Worm (Caenorhabditis elegans) whole organism, L1 larva: ENCODE measurements around the gene M04C3.2.

Experiments used
- C04F5.9 ChIP-seq: sonication (generic microtip); optimal IDR thresholded peaks from 2 replicates; lab custom pipeline; 2016; ENCODE audit warnings: missing genetic modification characterization, missing compliant biosample characterization
- F16B12.6 ChIP-seq: fragments of 150-350 bp; optimal IDR thresholded peaks from 2 replicates; lab custom pipeline; 2014; ENCODE audit warnings: missing biosample characterization, missing genetic modification characterization
- Y116A8C.19 ChIP-seq: sonication (generic microtip); optimal IDR thresholded peaks from 2 replicates; lab custom pipeline; 2016; ENCODE audit warnings: missing compliant biosample characterization, missing genetic modification characterization, borderline replicate concordance
- ceh-63 ChIP-seq: fragments of 200-800 bp; sonication (Bioruptor generic); optimal IDR thresholded peaks from 2 replicates; lab custom pipeline; 2018; ENCODE audit warnings: mild to moderate bottlenecking, missing genetic modification characterization, missing compliant biosample characterization
- ceh-88 ChIP-seq: fragments of 200-800 bp; sonication (Bioruptor generic); IDR thresholded peaks from 2 replicates; pipeline ENCODE4 v1.3.6; 2022; ENCODE audit warnings: missing genetic modification characterization, missing compliant biosample characterization
- dsc-1 ChIP-seq: sonication (generic microtip); optimal IDR thresholded peaks from 2 replicates; lab custom pipeline; 2016; ENCODE audit warnings: mild to moderate bottlenecking, missing genetic modification characterization, missing compliant biosample characterization
- efl-1 ChIP-seq, 4 experiments: fragments of 150-350 bp; optimal IDR thresholded peaks in 3 of 4; peaks in 1 of 4; 1 replicate in 1 of 4; 2 replicates in 3 of 4; lab custom pipeline; 2014; ENCODE audit warnings: missing biosample characterization in 2 of 4, missing genetic modification characterization in 2 of 4, missing genetic modification reagents in 2 of 4
- egl-13 ChIP-seq: sonication (generic microtip); optimal IDR thresholded peaks from 2 replicates; lab custom pipeline; 2016; ENCODE audit warnings: missing genotype, missing genetic modification reagents, missing genetic modification characterization, missing compliant biosample characterization
- elt-2 ChIP-seq: sonication (generic microtip); optimal IDR thresholded peaks from 2 replicates; lab custom pipeline; 2016; ENCODE audit warnings: missing genetic modification characterization, mild to moderate bottlenecking, inconsistent platforms, missing compliant biosample characterization, missing genetic modification reagents
- fkh-4 ChIP-seq: sonication (generic microtip); optimal IDR thresholded peaks from 2 replicates; lab custom pipeline; 2016; ENCODE audit warnings: missing compliant biosample characterization, missing genetic modification characterization, borderline replicate concordance
- fos-1 ChIP-seq: fragments of 150-350 bp; optimal IDR thresholded peaks from 2 replicates; lab custom pipeline; 2014; ENCODE audit warnings: missing biosample characterization, missing genetic modification characterization
- hlh-4 ChIP-seq: sonication (generic microtip); optimal IDR thresholded peaks from 2 replicates; lab custom pipeline; 2016; ENCODE audit warnings: mild to moderate bottlenecking, missing genetic modification characterization, missing compliant biosample characterization
- lin-35 ChIP-seq, 2 experiments: fragments of 150-350 bp; optimal IDR thresholded peaks; 2 replicates each; lab custom pipeline; 2014; ENCODE audit warnings: missing biosample characterization in 2 of 2, missing genetic modification characterization in 2 of 2, missing genetic modification reagents in 2 of 2
- mdl-1 ChIP-seq, 2 experiments: fragments of 150-350 bp; optimal IDR thresholded peaks; 2 replicates each; lab custom pipeline; 2014 to 2017; ENCODE audit warnings: missing biosample characterization in 2 of 2, missing genetic modification characterization in 2 of 2, inconsistent platforms in 1 of 2
- mep-1 ChIP-seq: fragments of 150-350 bp; optimal IDR thresholded peaks from 2 replicates; lab custom pipeline; 2014; ENCODE audit warnings: missing biosample characterization, missing genetic modification characterization
- nhr-20 ChIP-seq: sonication (generic microtip); optimal IDR thresholded peaks from 2 replicates; lab custom pipeline; 2016; ENCODE audit warnings: mild to moderate bottlenecking, missing genetic modification characterization, missing compliant biosample characterization
- nhr-76 ChIP-seq: sonication (generic microtip); optimal IDR thresholded peaks from 2 replicates; lab custom pipeline; 2017; ENCODE audit warnings: missing biosample characterization, missing genetic modification characterization
- nhr-77 ChIP-seq: fragments of 150-350 bp; optimal IDR thresholded peaks from 2 replicates; lab custom pipeline; 2014; ENCODE audit warnings: missing biosample characterization, missing genetic modification characterization
- rnt-1 ChIP-seq: sonication (generic microtip); optimal IDR thresholded peaks from 2 replicates; lab custom pipeline; 2016; ENCODE audit warnings: mild to moderate bottlenecking, missing genetic modification characterization, moderate library complexity, missing compliant biosample characterization
- skn-1 ChIP-seq: fragments of 150-350 bp; optimal IDR thresholded peaks from 2 replicates; lab custom pipeline; 2014; ENCODE audit warnings: missing biosample characterization, missing genetic modification characterization
- snu-23 ChIP-seq: sonication (generic microtip); optimal IDR thresholded peaks from 2 replicates; lab custom pipeline; 2016; ENCODE audit warnings: missing genetic modification characterization, missing compliant biosample characterization
- sptf-1 ChIP-seq: fragments of 150-350 bp; optimal IDR thresholded peaks from 2 replicates; lab custom pipeline; 2014; ENCODE audit warnings: missing biosample characterization, missing genetic modification characterization
- sup-37 ChIP-seq: fragments of 200-800 bp; sonication (Bioruptor generic); optimal IDR thresholded peaks from 2 replicates; lab custom pipeline; 2018; ENCODE audit warnings: mild to moderate bottlenecking, missing genetic modification characterization, missing compliant biosample characterization
- tbx-2 ChIP-seq: sonication (generic microtip); optimal IDR thresholded peaks from 2 replicates; lab custom pipeline; 2016; ENCODE audit warnings: missing genetic modification characterization, missing compliant biosample characterization
- unc-130 ChIP-seq: fragments of 150-350 bp; optimal IDR thresholded peaks from 2 replicates; lab custom pipeline; 2017; ENCODE audit warnings: missing biosample characterization, missing genetic modification characterization, inconsistent platforms
- unc-62 ChIP-seq: fragments of 150-350 bp; optimal IDR thresholded peaks from 2 replicates; lab custom pipeline; 2014; ENCODE audit warnings: missing biosample characterization, missing genetic modification reagents, missing genetic modification characterization
- unc-86 ChIP-seq: sonication (generic microtip); optimal IDR thresholded peaks from 2 replicates; lab custom pipeline; 2016; ENCODE audit warnings: missing genetic modification characterization, missing compliant biosample characterization
- unc-98 ChIP-seq: fragments of 200-800 bp; sonication (Bioruptor generic); IDR thresholded peaks from 2 replicates; pipeline ENCODE4 v1.3.6; 2022; ENCODE audit warnings: missing genetic modification characterization, missing compliant biosample characterization
- vab-15 ChIP-seq: sonication (generic microtip); optimal IDR thresholded peaks from 2 replicates; lab custom pipeline; 2017; ENCODE audit warnings: missing genotype, mild to moderate bottlenecking, missing genetic modification characterization, missing compliant biosample characterization
- xbp-1 ChIP-seq: sonication (generic microtip); optimal IDR thresholded peaks from 2 replicates; lab custom pipeline; 2016; ENCODE audit warnings: missing genetic modification characterization, missing compliant biosample characterization
- zip-4 ChIP-seq: fragments of 200-800 bp; sonication (Bioruptor generic); optimal IDR thresholded peaks from 2 replicates; lab custom pipeline; 2018; ENCODE audit warnings: mild to moderate bottlenecking, missing genetic modification characterization, moderate library complexity, missing compliant biosample characterization
- ztf-4 ChIP-seq: fragments of 150-350 bp; optimal IDR thresholded peaks from 2 replicates; lab custom pipeline; 2014; ENCODE audit warnings: missing biosample characterization, missing genetic modification characterization

The M04C3.2 gene

DNA sequence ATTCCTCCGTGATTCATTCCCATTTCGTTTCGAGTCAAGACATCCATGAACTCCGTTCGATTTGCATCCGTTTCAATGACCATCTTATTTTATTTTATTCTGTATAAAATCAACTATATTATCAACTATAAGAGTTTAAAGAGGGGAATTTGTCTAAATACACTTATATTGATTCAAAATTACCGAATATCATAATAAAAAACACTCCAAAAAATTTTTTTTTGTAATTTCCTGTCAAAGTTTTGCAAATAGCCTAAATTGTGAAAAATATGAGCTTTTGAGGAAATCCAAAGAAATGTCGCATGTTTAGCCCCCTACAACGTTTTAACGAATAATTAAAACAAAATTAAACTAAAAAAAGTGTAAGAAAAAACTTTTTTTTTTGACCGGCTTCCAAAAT is 13.3 kb upstream of the M04C3.2 start, which contains the start of gene Y43F8B.15:
Y43F8B.15 (minus strand) TSS at position 101 of the 400 bp plus-strand sequence.
- TF ChIP-seq efl-1 (optimal IDR thresholded peaks at IDR 0.05; lab: Kevin White, UChicago), result no peak
- TF ChIP-seq efl-1 (GFP tag; optimal IDR thresholded peaks at IDR 0.05 in 1 of 2; lab: Kevin White, UChicago), result no peak
- no peak for TF ChIP-seq egl-13
- TF ChIP-seq unc-62, result no peak
- TF ChIP-seq mep-1 (tag; lab: Kevin White, UChicago), result no peak
- no peak for TF ChIP-seq lin-35 (GFP tag; optimal IDR thresholded peaks at IDR 0.05; lab: Kevin White, UChicago)
- TF ChIP-seq nhr-20 (tag; lab: Kevin White, UChicago), result no peak
- no peak for TF ChIP-seq snu-23 (GFP tag; lab: Kevin White, UChicago)
- no peak for TF ChIP-seq unc-86 (tag; lab: Kevin White, UChicago)
- no peak for TF ChIP-seq sptf-1 (tag; lab: Kevin White, UChicago)
- no peak for TF ChIP-seq dsc-1 (tag; lab: Kevin White, UChicago)

ce11 chrV:19457120-19457519 is 8.4 kb upstream of the M04C3.2 start, which contains the start of gene Y43F8B.24:
TSS of gene Y43F8B.24 (plus strand) at chrV:19457420.
- TF ChIP-seq efl-1 (optimal IDR thresholded peaks at IDR 0.05; lab: Kevin White, UChicago) (no peak), efl-1 (GFP tag; optimal IDR thresholded peaks at IDR 0.05 in 1 of 2; lab: Kevin White, UChicago) (peak in 1 of 2 experiments; percentile 52), unc-98 (no peak), zip-4 (GFP tag; lab: Kevin White, UChicago) (no peak), F16B12.6 (tag; lab: Kevin White, UChicago) (no peak)

DNA sequence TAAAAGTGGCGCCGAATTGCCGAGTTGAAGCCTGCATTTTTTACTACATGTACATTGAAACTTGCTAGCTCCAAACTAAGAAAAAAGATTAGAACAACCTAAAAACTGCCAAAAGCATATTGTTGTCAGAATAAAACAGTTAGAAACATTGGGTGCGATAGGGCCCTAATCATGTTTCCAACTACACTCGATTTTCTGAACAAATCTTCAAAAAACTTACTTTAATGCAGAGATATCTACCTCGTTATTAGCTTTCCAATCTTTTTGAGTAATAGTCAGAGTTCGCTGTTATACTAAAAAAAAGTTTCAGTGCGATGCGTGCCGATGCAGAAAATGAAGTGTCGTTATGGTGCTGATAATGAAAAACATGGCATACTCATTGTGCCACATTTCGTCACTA is 6.9 kb upstream of the M04C3.2 start, which contains the start of the genes Y43F8B.13 and Y43F8B.14:
Y43F8B.13 (plus strand) TSS at position 301 of the 400 bp plus-strand sequence.
Y43F8B.14 (minus strand) TSS at position 322 of the 400 bp plus-strand sequence.
- TF ChIP-seq F16B12.6 (tag; lab: Kevin White, UChicago) (no peak), ceh-63 (GFP tag; lab: Kevin White, UChicago) (no peak), fos-1 (tag; lab: Kevin White, UChicago) (no peak), hlh-4 (tag; lab: Kevin White, UChicago) (no peak), nhr-20 (tag; lab: Kevin White, UChicago) (no peak), zip-4 (GFP tag; lab: Kevin White, UChicago) (no peak), ztf-4 (tag; lab: Kevin White, UChicago) (no peak), sup-37 (GFP tag; lab: Kevin White, UChicago) (no peak), unc-130 (no peak), xbp-1 (tag; lab: Kevin White, UChicago) (no peak)

- TF ChIP-seq C04F5.9 (tag; lab: Kevin White, UChicago) (no peak), ceh-88 (GFP tag; lab: Robert Waterston, UW) (no peak), unc-62 (no peak), fkh-4 (tag; lab: Kevin White, UChicago) (no peak), unc-130 (no peak), nhr-77 (tag; lab: Kevin White, UChicago) (no peak), ztf-4 (tag; lab: Kevin White, UChicago) (no peak), nhr-76 (tag; lab: Kevin White, UChicago) (no peak), mdl-1 (tag; optimal IDR thresholded peaks at IDR 0.05; lab: Kevin White, UChicago) (no peak), vab-15 (tag; lab: Kevin White, UChicago) (no peak), ceh-63 (GFP tag; lab: Kevin White, UChicago) (no peak), Y116A8C.19 (tag; lab: Kevin White, UChicago) (no peak), rnt-1 (tag; lab: Kevin White, UChicago) (no peak), tbx-2 (tag; lab: Kevin White, UChicago) (no peak), hlh-4 (tag; lab: Kevin White, UChicago) (no peak), nhr-20 (tag; lab: Kevin White, UChicago) (no peak), elt-2 (tag; lab: Kevin White, UChicago) (no peak), skn-1 (tag; lab: Kevin White, UChicago) (no peak)
- TF ChIP-seq, all 84 proteins: peak for 0
Measured at ce11 chrV:19449544-19449943, 839 bp upstream of the M04C3.2 start, which contains the start of gene M04C3.5. TSS of gene M04C3.5 (plus strand) at chrV:19449733.

DNA sequence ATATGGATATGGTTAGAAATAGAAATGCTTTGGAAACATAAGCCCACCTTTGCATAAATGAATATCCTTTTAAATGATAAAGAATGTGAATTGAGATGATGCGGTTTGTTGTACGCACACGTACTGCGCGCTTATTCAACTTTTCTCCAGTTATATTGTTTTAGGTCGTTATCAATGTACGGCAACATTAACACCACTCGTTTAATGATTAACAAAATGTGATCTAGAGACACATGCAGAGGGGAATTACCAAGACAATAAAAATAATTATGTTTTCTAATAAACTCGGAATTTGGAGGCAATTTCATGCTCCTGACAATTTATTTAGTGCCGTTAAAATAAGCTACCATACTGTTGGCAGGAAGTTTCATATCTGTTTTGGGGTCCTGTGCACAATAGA is 3.3 kb downstream of the M04C3.2 start, which contains the start of gene M04C3.1:
M04C3.1 (minus strand) TSS at position 164 of the 400 bp plus-strand sequence.
- TF ChIP-seq elt-2 (tag; lab: Kevin White, UChicago) (peak; percentile 7), skn-1 (tag; lab: Kevin White, UChicago) (no peak)
